Worm (Caenorhabditis elegans) whole organism, L2 larva: ENCODE results near the gene F55A11.11.

Experiments
- C34F6.9 ChIP-seq: fragments of 150-350 bp; optimal IDR thresholded peaks from 2 replicates; lab custom pipeline; 2014; ENCODE audit warnings: missing biosample characterization, missing genetic modification characterization
- F13H6.1 ChIP-seq: sonication (generic microtip); optimal IDR thresholded peaks from 2 replicates; lab custom pipeline; 2016; ENCODE audit warnings: missing genetic modification characterization, missing compliant biosample characterization
- R02D3.7 ChIP-seq: fragments of 150-350 bp; optimal IDR thresholded peaks from 2 replicates; lab custom pipeline; 2014; ENCODE audit warnings: missing biosample characterization, missing genetic modification characterization
- Y55F3AM.14 ChIP-seq: fragments of 200-800 bp; sonication (Bioruptor generic); optimal IDR thresholded peaks from 2 replicates; lab custom pipeline; 2018; ENCODE audit warnings: mild to moderate bottlenecking, missing genetic modification characterization, missing compliant biosample characterization
- ZK546.5 ChIP-seq: sonication (generic microtip); optimal IDR thresholded peaks from 2 replicates; lab custom pipeline; 2017; ENCODE audit warnings: missing biosample characterization, missing genetic modification characterization
- aly-2 ChIP-seq: fragments of 150-350 bp; optimal IDR thresholded peaks from 2 replicates; lab custom pipeline; 2014; ENCODE audit warnings: missing biosample characterization, missing genetic modification characterization
- ama-1 ChIP-seq: fragments of 150-350 bp; optimal IDR thresholded peaks from 2 replicates; lab custom pipeline; 2018; ENCODE audit warnings: inconsistent platforms
- blmp-1 ChIP-seq: sonication (generic microtip); optimal IDR thresholded peaks from 2 replicates; lab custom pipeline; 2017; ENCODE audit warnings: missing genetic modification characterization, mild to moderate bottlenecking, missing compliant biosample characterization, antibody characterized with exemption, moderate library complexity; ENCODE audit not compliant: insufficient read depth
- ceh-16 ChIP-seq: fragments of 150-350 bp; optimal IDR thresholded peaks from 2 replicates; lab custom pipeline; 2014; ENCODE audit warnings: missing biosample characterization, missing genetic modification characterization
- crh-2 ChIP-seq: sonication (generic microtip); optimal IDR thresholded peaks from 2 replicates; lab custom pipeline; 2017; ENCODE audit warnings: missing biosample characterization, missing genetic modification characterization
- dmd-4 ChIP-seq: sonication (generic microtip); optimal IDR thresholded peaks from 2 replicates; lab custom pipeline; 2017; ENCODE audit warnings: missing biosample characterization, missing genetic modification characterization
- egl-27 ChIP-seq: sonication (generic microtip); optimal IDR thresholded peaks from 3 replicates; lab custom pipeline; 2017; ENCODE audit warnings: missing biosample characterization, missing genetic modification reagents, missing genetic modification characterization
- elt-1 ChIP-seq: fragments of 150-350 bp; optimal IDR thresholded peaks from 2 replicates; lab custom pipeline; 2014; ENCODE audit warnings: missing biosample characterization, missing genetic modification characterization
- fos-1 ChIP-seq: fragments of 150-350 bp; optimal IDR thresholded peaks from 2 replicates; lab custom pipeline; 2014; ENCODE audit warnings: missing biosample characterization, missing genetic modification characterization
- gmeb-1 ChIP-seq: fragments of 150-350 bp; optimal IDR thresholded peaks from 2 replicates; lab custom pipeline; 2014; ENCODE audit warnings: missing biosample characterization, missing genetic modification characterization
- lin-11 ChIP-seq: fragments of 150-350 bp; sonication (generic microtip); optimal IDR thresholded peaks from 2 replicates; lab custom pipeline; 2014; ENCODE audit warnings: missing biosample characterization, missing genetic modification characterization, inconsistent platforms, mixed read lengths
- mbf-1 ChIP-seq: sonication (generic microtip); optimal IDR thresholded peaks from 2 replicates; lab custom pipeline; 2017; ENCODE audit warnings: missing biosample characterization, missing genetic modification characterization
- mdl-1 ChIP-seq, 2 experiments: fragments of 150-350 bp in 1 of 2; sonication (generic microtip) in 1 of 2; optimal IDR thresholded peaks; 2 replicates each; lab custom pipeline; 2017; ENCODE audit warnings: missing biosample characterization in 2 of 2, missing genetic modification characterization in 2 of 2
- nhr-10 ChIP-seq: sonication (generic microtip); optimal IDR thresholded peaks from 2 replicates; lab custom pipeline; 2017; ENCODE audit warnings: missing biosample characterization, missing genetic modification characterization
- nhr-11 ChIP-seq: fragments of 150-350 bp; optimal IDR thresholded peaks from 2 replicates; lab custom pipeline; 2014; ENCODE audit warnings: missing biosample characterization, missing genetic modification characterization
- nhr-12 ChIP-seq: fragments of 150-350 bp; optimal IDR thresholded peaks from 2 replicates; lab custom pipeline; 2014; ENCODE audit warnings: missing biosample characterization, missing genetic modification characterization
- nhr-129 ChIP-seq: fragments of 150-350 bp; optimal IDR thresholded peaks from 2 replicates; lab custom pipeline; 2014; ENCODE audit warnings: missing biosample characterization, missing genetic modification characterization
- nhr-23 ChIP-seq: fragments of 150-350 bp; optimal IDR thresholded peaks from 2 replicates; lab custom pipeline; 2014; ENCODE audit warnings: missing biosample characterization, missing genetic modification reagents, missing genetic modification characterization
- nhr-25 ChIP-seq: fragments of 150-350 bp; sonication (generic microtip); optimal IDR thresholded peaks from 3 replicates; lab custom pipeline; 2014; ENCODE audit warnings: missing biosample characterization, missing genetic modification characterization
- nhr-6 ChIP-seq: fragments of 150-350 bp; optimal IDR thresholded peaks from 2 replicates; lab custom pipeline; 2014; ENCODE audit warnings: missing biosample characterization, missing genetic modification characterization
- peb-1 ChIP-seq: fragments of 150-350 bp; optimal IDR thresholded peaks from 2 replicates; lab custom pipeline; 2014; ENCODE audit warnings: missing biosample characterization, missing genetic modification characterization
- skn-1 ChIP-seq: sonication (generic microtip); optimal IDR thresholded peaks from 2 replicates; lab custom pipeline; 2017; ENCODE audit warnings: missing biosample characterization, missing genetic modification characterization
- sma-3 ChIP-seq: sonication (generic microtip); optimal IDR thresholded peaks from 2 replicates; lab custom pipeline; 2016; ENCODE audit warnings: missing genetic modification reagents, missing genetic modification characterization, missing compliant biosample characterization
- sma-9 ChIP-seq, 2 experiments: fragments of 150-350 bp in 1 of 2; sonication (generic microtip) in 1 of 2; optimal IDR thresholded peaks; 2 replicates each; lab custom pipeline; 2014 to 2016; ENCODE audit warnings: missing genetic modification characterization in 2 of 2, mild to moderate bottlenecking in 1 of 2, missing biosample characterization in 1 of 2, missing compliant biosample characterization in 1 of 2, missing genetic modification reagents in 1 of 2, moderate library complexity in 1 of 2
- snpc-4 ChIP-seq: fragments of 150-350 bp; optimal IDR thresholded peaks from 2 replicates; lab custom pipeline; 2014; ENCODE audit warnings: missing biosample characterization, missing genetic modification characterization
- unc-55 ChIP-seq: fragments of 150-350 bp; sonication (generic microtip); optimal IDR thresholded peaks from 3 replicates; lab custom pipeline; 2014; ENCODE audit warnings: missing biosample characterization, missing genetic modification reagents, missing genetic modification characterization
- unc-62 ChIP-seq: fragments of 150-350 bp; optimal IDR thresholded peaks from 2 replicates; lab custom pipeline; 2014; ENCODE audit warnings: missing biosample characterization, missing genetic modification reagents, missing genetic modification characterization
- ztf-1 ChIP-seq: fragments of 200-800 bp; sonication (Bioruptor generic); conservative IDR thresholded peaks from 2 replicates; pipeline ENCODE4 v1.3.6; 2022; ENCODE audit warnings: missing genetic modification characterization, missing compliant biosample characterization
- ztf-11 ChIP-seq: sonication (generic microtip); optimal IDR thresholded peaks from 2 replicates; lab custom pipeline; 2017; ENCODE audit warnings: missing biosample characterization, missing genetic modification characterization
- ztf-4 ChIP-seq: fragments of 150-350 bp; optimal IDR thresholded peaks from 2 replicates; lab custom pipeline; 2014; ENCODE audit warnings: missing biosample characterization, missing genetic modification characterization

Gene F55A11.11

DNA sequence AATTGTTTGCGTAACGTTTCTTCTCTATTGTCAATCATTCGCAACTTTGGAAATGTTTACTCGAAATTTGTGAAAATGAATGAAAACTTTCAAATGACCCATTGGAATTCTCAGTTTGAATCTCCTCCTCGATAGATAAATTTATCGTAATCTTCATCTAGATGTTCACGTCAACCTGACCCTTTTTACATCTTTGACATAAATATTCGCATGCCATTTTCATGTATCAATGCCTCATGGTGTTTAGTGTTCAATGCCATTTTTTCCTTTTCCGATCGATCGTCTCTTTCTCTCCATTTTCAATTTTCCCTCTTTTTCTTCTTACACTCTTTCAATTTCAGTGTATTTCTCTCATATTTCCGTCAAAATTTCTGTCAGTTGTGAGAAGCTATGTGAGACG is 3.6 kb upstream of the F55A11.11 start:
- no peak for TF ChIP-seq unc-62
- TF ChIP-seq sma-9 (GFP tag; optimal IDR thresholded peaks at IDR 0.05; lab: Kevin White, UChicago), result peak; percentile 21
- TF ChIP-seq sma-9 (tag; optimal IDR thresholded peaks at IDR 0.05; lab: Kevin White, UChicago), result no peak
- TF ChIP-seq mbf-1 (tag; lab: Kevin White, UChicago), result no peak
- no peak for TF ChIP-seq C34F6.9 (tag; lab: Kevin White, UChicago)
- TF ChIP-seq sma-3 (GFP tag; lab: Kevin White, UChicago), result no peak
- TF ChIP-seq ZK546.5 (tag; lab: Kevin White, UChicago), result no peak
- peak; percentile 68 for TF ChIP-seq ceh-16 (tag; lab: Kevin White, UChicago)
- TF ChIP-seq F13H6.1 (tag; lab: Kevin White, UChicago), result no peak
- TF ChIP-seq unc-55 (GFP tag; lab: Kevin White, UChicago), result no peak
- TF ChIP-seq elt-1, result peak; percentile 57
- TF ChIP-seq fos-1 (tag; lab: Kevin White, UChicago), result no peak
- TF ChIP-seq nhr-25 (tag; lab: Kevin White, UChicago), result peak; percentile 13
- no peak for TF ChIP-seq ztf-11

DNA sequence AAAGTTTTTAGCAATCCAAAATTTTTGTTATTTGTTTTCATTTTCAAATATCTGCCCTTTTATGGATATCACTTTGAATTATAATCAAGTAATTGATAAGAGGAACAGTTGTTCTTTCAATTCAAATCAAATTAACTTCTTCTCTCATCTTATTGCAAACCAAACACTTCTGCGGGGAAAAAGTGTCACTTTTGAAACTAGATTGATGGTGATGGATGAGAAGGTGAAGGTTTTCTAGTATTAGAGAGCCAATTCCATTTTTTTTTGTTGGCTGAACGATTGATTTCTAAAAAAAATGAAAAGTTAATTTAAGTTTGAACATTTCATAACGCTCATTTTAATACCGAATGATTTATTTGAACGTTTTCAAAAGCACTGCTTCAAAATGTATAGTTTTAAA is 3.1 kb upstream of the F55A11.11 start:
- TF ChIP-seq sma-9 (GFP tag; optimal IDR thresholded peaks at IDR 0.05; lab: Kevin White, UChicago) (peak; percentile 40), sma-9 (tag; optimal IDR thresholded peaks at IDR 0.05; lab: Kevin White, UChicago) (no peak), crh-2 (tag; lab: Kevin White, UChicago) (peak; percentile 20), C34F6.9 (tag; lab: Kevin White, UChicago) (peak; percentile 46), ztf-4 (tag; lab: Kevin White, UChicago) (no peak), sma-3 (GFP tag; lab: Kevin White, UChicago) (no peak), ama-1 (lab: Kevin White, UChicago) (no peak), nhr-25 (tag; lab: Kevin White, UChicago) (peak; percentile 21), unc-62 (peak; percentile 45)

DNA sequence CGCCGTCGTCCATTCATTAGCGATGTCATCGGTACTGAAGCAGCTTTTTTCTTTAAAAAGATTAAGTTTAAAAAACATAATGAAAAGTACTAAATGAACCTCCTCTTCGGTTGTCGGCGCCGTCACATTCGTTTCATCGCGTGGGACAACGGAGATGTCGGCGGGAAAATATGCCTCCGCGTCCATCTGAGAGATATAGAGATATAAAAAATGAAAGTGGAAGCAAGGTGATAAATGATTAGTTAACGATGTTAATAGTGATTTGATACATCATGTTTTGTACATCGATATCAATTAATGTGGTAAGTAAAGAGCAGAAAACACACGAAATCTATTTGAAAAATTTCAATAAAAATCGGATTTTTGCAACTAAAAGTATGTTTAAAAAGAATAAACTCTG is 4.3 kb downstream of the F55A11.11 start, which contains the start of gene F55A11.7:
Gene F55A11.7, minus strand, starts transcription at position 186 of the 400 bp plus-strand sequence.
- TF ChIP-seq egl-27 (tag; lab: Kevin White, UChicago) (no peak), aly-2 (tag; lab: Kevin White, UChicago) (no peak), lin-11 (tag; lab: Kevin White, UChicago) (no peak), dmd-4 (no peak), peb-1 (tag; lab: Kevin White, UChicago) (no peak), ama-1 (lab: Kevin White, UChicago) (no peak), R02D3.7 (no peak), skn-1 (no peak), ZK546.5 (tag; lab: Kevin White, UChicago) (no peak)

DNA sequence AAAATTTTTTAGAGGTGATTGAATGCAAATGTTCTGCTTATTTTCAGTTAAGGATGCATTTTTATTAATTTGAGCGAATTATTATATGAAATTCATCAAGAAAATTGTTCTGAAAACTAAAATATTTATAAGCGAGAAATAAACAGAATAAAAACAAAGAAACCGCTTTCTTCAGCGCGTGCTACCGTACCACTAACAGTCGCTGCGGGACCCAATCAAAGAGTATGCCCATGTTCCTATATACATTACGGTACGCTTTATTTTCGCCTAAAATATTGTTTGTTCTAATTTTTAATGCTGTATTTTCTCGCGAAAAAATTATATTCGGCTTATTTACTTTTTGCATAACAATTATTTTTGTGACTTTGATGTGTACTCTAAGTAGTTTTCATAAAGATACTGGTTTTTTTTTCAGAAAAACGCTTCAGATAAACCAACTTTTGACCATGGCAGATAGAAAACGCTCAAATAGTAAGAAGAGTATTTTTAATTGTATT is 4.8 kb downstream of the F55A11.11 start, which contains the start of gene F55A11.8:
Gene F55A11.8, plus strand, starts transcription at position 447 of the 497 bp plus-strand sequence.
- TF ChIP-seq ztf-1 (no peak), nhr-10 (tag; lab: Kevin White, UChicago) (no peak), nhr-6 (tag; lab: Kevin White, UChicago) (no peak), sma-3 (GFP tag; lab: Kevin White, UChicago) (no peak), nhr-12 (tag; lab: Kevin White, UChicago) (no peak), nhr-25 (tag; lab: Kevin White, UChicago) (no peak), nhr-129 (no peak), ceh-16 (tag; lab: Kevin White, UChicago) (no peak), gmeb-1 (tag; lab: Kevin White, UChicago) (no peak), ztf-4 (tag; lab: Kevin White, UChicago) (no peak)

DNA sequence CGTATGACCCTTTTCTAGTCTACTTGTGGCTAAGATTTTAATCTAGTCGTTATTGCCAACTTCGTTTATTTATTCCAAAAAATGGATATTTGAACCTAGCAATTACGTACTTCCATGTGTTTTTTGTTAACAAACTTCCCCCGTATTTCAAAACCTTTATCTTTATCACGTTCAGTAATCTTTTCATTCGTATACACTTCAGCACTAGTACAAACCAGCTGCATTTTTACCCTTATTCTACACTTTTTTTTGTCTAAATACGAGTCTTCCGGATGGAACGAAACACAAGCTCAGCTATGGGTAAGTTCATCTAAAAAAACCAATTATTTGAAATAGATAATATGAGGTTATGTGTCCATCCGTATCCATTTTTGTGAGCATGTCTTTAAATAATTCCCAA is 6.5 kb downstream of the F55A11.11 start, which contains the start of gene D2023.1:
Gene D2023.1, plus strand, starts transcription at position 77 of the 400 bp plus-strand sequence.
- TF ChIP-seq F13H6.1 (tag; lab: Kevin White, UChicago), result no peak
- no peak for TF ChIP-seq Y55F3AM.14 (GFP tag; lab: Kevin White, UChicago)
- TF ChIP-seq sma-3 (GFP tag; lab: Kevin White, UChicago), result no peak
- TF ChIP-seq egl-27 (tag; lab: Kevin White, UChicago), result no peak
- no peak for TF ChIP-seq mdl-1 (tag; optimal IDR thresholded peaks at IDR 0.05; lab: Kevin White, UChicago)
- no peak for TF ChIP-seq ZK546.5 (tag; lab: Kevin White, UChicago)
- TF ChIP-seq ztf-1, result no peak
- TF ChIP-seq nhr-23 (tag; lab: Kevin White, UChicago), result no peak
- TF ChIP-seq ztf-11, result no peak
- TF ChIP-seq blmp-1, result no peak
- TF ChIP-seq fos-1 (tag; lab: Kevin White, UChicago), result no peak
- no peak for TF ChIP-seq gmeb-1 (tag; lab: Kevin White, UChicago)
- no peak for TF ChIP-seq lin-11 (tag; lab: Kevin White, UChicago)
- no peak for TF ChIP-seq ceh-16 (tag; lab: Kevin White, UChicago)
- TF ChIP-seq nhr-25 (tag; lab: Kevin White, UChicago), result no peak
- no peak for TF ChIP-seq nhr-11 (tag; lab: Kevin White, UChicago)
- no peak for TF ChIP-seq snpc-4 (tag; lab: Kevin White, UChicago)
- no peak for TF ChIP-seq peb-1 (tag; lab: Kevin White, UChicago)
